Fruit fly (Drosophila melanogaster) whole organism, wandering third instar larva: Measurements from ENCODE around the gene CG33322.

Experiments used
- Abd-B ChIP-seq: fragments of >200 bp; optimal IDR thresholded peaks from 2 replicates; lab custom pipeline; 2017; ENCODE audit warnings: missing biosample characterization, missing genetic modification characterization
- CG32264 ChIP-seq: fragments of 200-800 bp; sonication (Bioruptor generic); optimal IDR thresholded peaks from 2 replicates; lab custom pipeline; 2016; ENCODE audit warnings: missing biosample characterization, missing genetic modification characterization
- CG9705 ChIP-seq: fragments of 200-800 bp; sonication (Bioruptor generic); optimal IDR thresholded peaks from 2 replicates; lab custom pipeline; 2018; ENCODE audit warnings: missing biosample characterization, mild to moderate bottlenecking, missing genetic modification characterization
- CrebA ChIP-seq: fragments of 200-800 bp; sonication (Bioruptor generic); optimal IDR thresholded peaks from 2 replicates; lab custom pipeline; 2016; ENCODE audit warnings: missing biosample characterization, mild to moderate bottlenecking, missing genetic modification characterization, borderline replicate concordance
- Dif ChIP-seq: fragments of 200-275, 200-300 bp; sonication (Bioruptor generic); optimal IDR thresholded peaks from 2 replicates; lab custom pipeline; 2018; ENCODE audit warnings: missing biosample characterization, missing genetic modification characterization; ENCODE audit not compliant: partially characterized antibody
- GATAd ChIP-seq: sonication (Bioruptor generic); optimal IDR thresholded peaks from 2 replicates; lab custom pipeline; 2016; ENCODE audit warnings: missing biosample characterization, missing genetic modification characterization
- HLH106 ChIP-seq: fragments of 200-800 bp; optimal IDR thresholded peaks from 3 replicates; lab custom pipeline; 2019; ENCODE audit warnings: missing biosample characterization, mild to moderate bottlenecking, missing genetic modification characterization, moderate library complexity
- Hnf4 ChIP-seq: fragments of 200-800 bp; sonication (Bioruptor generic); optimal IDR thresholded peaks from 2 replicates; lab custom pipeline; 2016; ENCODE audit warnings: missing biosample characterization, mild to moderate bottlenecking, missing genetic modification characterization
- Hr78 ChIP-seq: fragments of >200 bp; optimal IDR thresholded peaks from 2 replicates; lab custom pipeline; 2017; ENCODE audit warnings: missing biosample characterization, missing genetic modification characterization
- Hr83 ChIP-seq: fragments of 200-300 bp; sonication (Bioruptor generic); optimal IDR thresholded peaks from 2 replicates; lab custom pipeline; 2016; ENCODE audit warnings: missing biosample characterization, mild to moderate bottlenecking, missing genetic modification characterization, moderate library complexity; ENCODE audit not compliant: poor library complexity, severe bottlenecking
- Jra ChIP-seq: sonication (Bioruptor generic); optimal IDR thresholded peaks from 2 replicates; lab custom pipeline; 2016; ENCODE audit warnings: missing biosample characterization, missing genetic modification characterization
- Mio ChIP-seq: sonication (Bioruptor generic); optimal IDR thresholded peaks from 2 replicates; lab custom pipeline; 2016; ENCODE audit warnings: missing biosample characterization, missing genetic modification characterization
- OdsH ChIP-seq: fragments of 200-800 bp; sonication (Bioruptor generic); optimal IDR thresholded peaks from 2 replicates; lab custom pipeline; 2016; ENCODE audit warnings: missing biosample characterization, mild to moderate bottlenecking, missing genetic modification characterization
- Rel ChIP-seq, 2 experiments: fragments of 200-800 bp; sonication (Bioruptor generic) in 1 of 2; optimal IDR thresholded peaks; 2 replicates in 1 of 2; 3 replicates in 1 of 2; lab custom pipeline; 2016 to 2019; ENCODE audit warnings: mild to moderate bottlenecking in 2 of 2, missing biosample characterization in 2 of 2, missing genetic modification characterization in 2 of 2, moderate library complexity in 1 of 2
- Sp1 ChIP-seq: fragments of 200-800 bp; sonication (Bioruptor generic); optimal IDR thresholded peaks from 3 replicates; lab custom pipeline; 2019; ENCODE audit warnings: missing biosample characterization, mild to moderate bottlenecking, missing genetic modification characterization, moderate library complexity
- Vsx2 ChIP-seq: fragments of 200-300, 225-300 bp; sonication (Bioruptor generic); optimal IDR thresholded peaks from 2 replicates; lab custom pipeline; 2018; ENCODE audit warnings: missing biosample characterization, missing genetic modification characterization; ENCODE audit not compliant: partially characterized antibody
- br ChIP-seq: fragments of 200-800 bp; sonication (Bioruptor generic); optimal IDR thresholded peaks from 2 replicates; lab custom pipeline; 2016; ENCODE audit warnings: missing biosample characterization, missing genetic modification characterization
- brk ChIP-seq: fragments of 200-800 bp; sonication (Bioruptor generic); optimal IDR thresholded peaks from 2 replicates; lab custom pipeline; 2016; ENCODE audit warnings: missing biosample characterization, mild to moderate bottlenecking, missing genetic modification characterization
- dmrt93B ChIP-seq: fragments of 200-800 bp; sonication (Bioruptor generic); optimal IDR thresholded peaks from 2 replicates; lab custom pipeline; 2018; ENCODE audit warnings: missing biosample characterization, mild to moderate bottlenecking, missing genetic modification characterization
- dsf ChIP-seq: sonication (Bioruptor generic); optimal IDR thresholded peaks from 2 replicates; lab custom pipeline; 2016; ENCODE audit warnings: missing biosample characterization, missing genetic modification characterization, borderline replicate concordance
- ey ChIP-seq: fragments of 200-800 bp; sonication (Bioruptor generic); optimal IDR thresholded peaks from 2 replicates; lab custom pipeline; 2016; ENCODE audit warnings: missing biosample characterization, missing genetic modification characterization
- foxo ChIP-seq, 2 experiments: fragments of 200-800 bp; sonication (Bioruptor generic); optimal IDR thresholded peaks; 2 replicates in 1 of 2; 3 replicates in 1 of 2; lab custom pipeline; 2016 to 2017; ENCODE audit warnings: missing biosample characterization in 2 of 2, missing genetic modification characterization in 2 of 2
- fru ChIP-seq: fragments of 200-800 bp; sonication (Bioruptor generic); optimal IDR thresholded peaks from 3 replicates; lab custom pipeline; 2016; ENCODE audit warnings: missing biosample characterization, mild to moderate bottlenecking, missing genetic modification characterization
- h ChIP-seq: fragments of 200-800 bp; sonication (Bioruptor generic); optimal IDR thresholded peaks from 3 replicates; lab custom pipeline; 2016; ENCODE audit warnings: missing biosample characterization, mild to moderate bottlenecking, missing genetic modification characterization
- jim ChIP-seq: fragments of 175-275, 200-325 bp; sonication (Bioruptor generic); optimal IDR thresholded peaks from 2 replicates; lab custom pipeline; 2016; ENCODE audit warnings: missing biosample characterization, mild to moderate bottlenecking, missing genetic modification characterization
- pan ChIP-seq: fragments of >200 bp; optimal IDR thresholded peaks from 2 replicates; lab custom pipeline; 2017
- psq ChIP-seq: fragments of 200-800 bp; sonication (Bioruptor generic); optimal IDR thresholded peaks from 3 replicates; lab custom pipeline; 2017; ENCODE audit warnings: missing biosample characterization, mild to moderate bottlenecking, missing genetic modification characterization, moderate library complexity
- rgr ChIP-seq: fragments of 200-800 bp; sonication (Bioruptor generic); optimal IDR thresholded peaks from 3 replicates; lab custom pipeline; 2016; ENCODE audit warnings: missing biosample characterization, mild to moderate bottlenecking, missing genetic modification characterization
- sage ChIP-seq: fragments of 200-800 bp; sonication (Bioruptor generic); optimal IDR thresholded peaks from 2 replicates; lab custom pipeline; 2016; ENCODE audit warnings: missing biosample characterization, mild to moderate bottlenecking, missing genetic modification characterization
- sv ChIP-seq: fragments of 200-800 bp; sonication (Bioruptor generic); optimal IDR thresholded peaks from 3 replicates; lab custom pipeline; 2016; ENCODE audit warnings: missing biosample characterization, missing genetic modification characterization
- tai ChIP-seq: sonication (Bioruptor generic); optimal IDR thresholded peaks from 2 replicates; lab custom pipeline; 2016; ENCODE audit warnings: missing biosample characterization, missing genetic modification characterization
- usp ChIP-seq: fragments of >200 bp; optimal IDR thresholded peaks from 2 replicates; lab custom pipeline; 2017; ENCODE audit warnings: missing biosample characterization, missing genetic modification characterization
- woc ChIP-seq: sonication (Bioruptor generic); optimal IDR thresholded peaks from 2 replicates; lab custom pipeline; 2016; ENCODE audit warnings: missing biosample characterization, mild to moderate bottlenecking, missing genetic modification characterization

The CG33322 gene

dm6 chr2L:20805624-20806339, 10.3 kb downstream of the CG33322 start:
- TF ChIP-seq h (GFP tag; lab: Kevin White, UChicago) (peak; percentile 82), Sp1 (GFP tag; lab: Kevin White, UChicago) (peak; percentile 15), OdsH (GFP tag; lab: Kevin White, UChicago) (peak; percentile 77), Hnf4 (GFP tag; lab: Kevin White, UChicago) (peak; percentile 60), brk (GFP tag; lab: Kevin White, UChicago) (peak; percentile 49), CrebA (GFP tag; lab: Kevin White, UChicago) (no peak), Vsx2 (GFP tag; lab: Kevin White, UChicago) (no peak), fru (GFP tag; lab: Kevin White, UChicago) (peak; percentile 75), HLH106 (tag; lab: Kevin White, UChicago) (peak; percentile 61), dmrt93B (peak; percentile 41), woc (peak; percentile 21), br (GFP tag; lab: Kevin White, UChicago) (peak; percentile 52), dsf (GFP tag; lab: Kevin White, UChicago) (no peak), sage (GFP tag; lab: Kevin White, UChicago) (peak; percentile 21), Rel (GFP tag; optimal IDR thresholded peaks at IDR 0.05; lab: Kevin White, UChicago) (peak; percentile 40), Rel (tag; optimal IDR thresholded peaks at IDR 0.05; lab: Kevin White, UChicago) (peak; percentile 6), tai (GFP tag; lab: Kevin White, UChicago) (no peak), Hr83 (no peak), rgr (GFP tag; lab: Kevin White, UChicago) (peak; percentile 83), foxo (GFP tag; optimal IDR thresholded peaks at IDR 0.05; lab: Kevin White, UChicago) (peak in 1 of 2 experiments; percentile 75), sv (peak; percentile 94), ey (GFP tag; lab: Kevin White, UChicago) (peak; percentile 55), psq (GFP tag; lab: Kevin White, UChicago) (peak; percentile 71), Jra (GFP tag; lab: Kevin White, UChicago) (no peak)

DNA sequence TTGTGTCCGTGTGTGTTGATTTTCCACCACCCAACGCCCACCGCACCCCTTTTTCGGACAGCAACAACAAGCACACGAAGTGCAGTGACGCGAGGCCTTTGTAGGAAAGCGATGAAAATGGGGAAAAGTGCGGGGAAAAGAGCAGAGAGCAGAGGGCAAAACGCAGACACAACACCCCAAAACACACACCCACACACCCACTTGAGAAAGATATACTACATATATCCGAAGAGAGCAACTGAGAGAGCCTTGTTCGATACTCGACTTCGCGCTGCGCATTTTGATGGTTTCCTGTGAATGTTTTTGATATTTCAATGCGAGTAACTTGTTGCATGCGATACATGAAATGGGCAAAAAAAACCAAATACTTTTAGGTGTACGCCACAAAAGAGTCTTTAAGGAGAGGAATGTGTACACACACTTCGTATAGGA, 12.3 kb downstream of the CG33322 start:
- TF ChIP-seq GATAd (GFP tag; lab: Kevin White, UChicago), result no peak
- peak; percentile 22 for TF ChIP-seq psq (GFP tag; lab: Kevin White, UChicago)

DNA sequence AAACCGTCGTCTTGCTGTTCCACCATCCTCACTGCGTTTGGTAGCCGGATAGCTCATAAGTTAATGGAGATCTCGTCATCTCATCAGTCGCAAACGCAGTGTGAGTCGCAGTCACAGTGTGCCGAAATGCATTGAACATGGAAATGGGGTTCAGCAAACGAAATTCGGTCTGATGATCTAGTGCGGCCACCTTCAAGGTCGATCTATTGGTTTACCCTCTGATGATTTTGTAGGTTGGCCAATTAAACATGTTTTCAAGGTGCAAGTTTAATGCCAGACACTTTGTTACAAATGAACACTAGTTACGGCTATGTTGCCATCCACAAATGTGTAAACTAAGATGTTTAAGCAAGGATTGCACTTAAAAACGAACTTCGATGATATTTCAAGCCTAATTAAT, 13.2 kb downstream of the CG33322 start:
- no peak for TF ChIP-seq Abd-B (GFP tag; lab: Kevin White, UChicago)
- no peak for TF ChIP-seq woc
- TF ChIP-seq dsf (GFP tag; lab: Kevin White, UChicago), result no peak
- TF ChIP-seq GATAd (GFP tag; lab: Kevin White, UChicago), result no peak
- TF ChIP-seq foxo (GFP tag; optimal IDR thresholded peaks at IDR 0.05; lab: Kevin White, UChicago), result no peak
- TF ChIP-seq brk (GFP tag; lab: Kevin White, UChicago), result no peak
- no peak for TF ChIP-seq Mio
- TF ChIP-seq Dif (GFP tag; lab: Kevin White, UChicago), result no peak
- TF ChIP-seq fru (GFP tag; lab: Kevin White, UChicago), result no peak
- no peak for TF ChIP-seq CG9705
- no peak for TF ChIP-seq jim (GFP tag; lab: Kevin White, UChicago)
- TF ChIP-seq Vsx2 (GFP tag; lab: Kevin White, UChicago), result no peak
- no peak for TF ChIP-seq Rel (GFP tag; optimal IDR thresholded peaks at IDR 0.05; lab: Kevin White, UChicago)
- TF ChIP-seq Rel (tag; optimal IDR thresholded peaks at IDR 0.05; lab: Kevin White, UChicago), result no peak
- no peak for TF ChIP-seq OdsH (GFP tag; lab: Kevin White, UChicago)
- no peak for TF ChIP-seq usp (GFP tag; lab: Kevin White, UChicago)
- no peak for TF ChIP-seq CG32264
- TF ChIP-seq Hr78 (GFP tag; lab: Kevin White, UChicago), result no peak
- TF ChIP-seq psq (GFP tag; lab: Kevin White, UChicago), result no peak
- TF ChIP-seq pan (lab: Kevin White, UChicago), result no peak
- TF ChIP-seq CrebA (GFP tag; lab: Kevin White, UChicago), result no peak
